Worm (Caenorhabditis elegans) whole organism, L2 larva: ENCODE measurements around the gene spl-3.

Source experiments
- C34F6.9 ChIP-seq: fragments of 150-350 bp; optimal IDR thresholded peaks from 2 replicates; lab custom pipeline; 2014; ENCODE audit warnings: missing biosample characterization, missing genetic modification characterization
- F13H6.1 ChIP-seq: sonication (generic microtip); optimal IDR thresholded peaks from 2 replicates; lab custom pipeline; 2016; ENCODE audit warnings: missing genetic modification characterization, missing compliant biosample characterization
- R02D3.7 ChIP-seq: fragments of 150-350 bp; optimal IDR thresholded peaks from 2 replicates; lab custom pipeline; 2014; ENCODE audit warnings: missing biosample characterization, missing genetic modification characterization
- Y55F3AM.14 ChIP-seq: fragments of 200-800 bp; sonication (Bioruptor generic); optimal IDR thresholded peaks from 2 replicates; lab custom pipeline; 2018; ENCODE audit warnings: mild to moderate bottlenecking, missing genetic modification characterization, missing compliant biosample characterization
- alr-1 ChIP-seq: fragments of 150-350 bp; optimal IDR thresholded peaks from 2 replicates; lab custom pipeline; 2014; ENCODE audit warnings: missing biosample characterization, missing genetic modification characterization
- aly-2 ChIP-seq: fragments of 150-350 bp; optimal IDR thresholded peaks from 2 replicates; lab custom pipeline; 2014; ENCODE audit warnings: missing biosample characterization, missing genetic modification characterization
- blmp-1 ChIP-seq: sonication (generic microtip); optimal IDR thresholded peaks from 2 replicates; lab custom pipeline; 2017; ENCODE audit warnings: missing genetic modification characterization, mild to moderate bottlenecking, missing compliant biosample characterization, antibody characterized with exemption, moderate library complexity; ENCODE audit not compliant: insufficient read depth
- ceh-16 ChIP-seq: fragments of 150-350 bp; optimal IDR thresholded peaks from 2 replicates; lab custom pipeline; 2014; ENCODE audit warnings: missing biosample characterization, missing genetic modification characterization
- crh-2 ChIP-seq: sonication (generic microtip); optimal IDR thresholded peaks from 2 replicates; lab custom pipeline; 2017; ENCODE audit warnings: missing biosample characterization, missing genetic modification characterization
- dmd-4 ChIP-seq: sonication (generic microtip); optimal IDR thresholded peaks from 2 replicates; lab custom pipeline; 2017; ENCODE audit warnings: missing biosample characterization, missing genetic modification characterization
- egl-27 ChIP-seq: sonication (generic microtip); optimal IDR thresholded peaks from 3 replicates; lab custom pipeline; 2017; ENCODE audit warnings: missing biosample characterization, missing genetic modification reagents, missing genetic modification characterization
- elt-1 ChIP-seq: fragments of 150-350 bp; optimal IDR thresholded peaks from 2 replicates; lab custom pipeline; 2014; ENCODE audit warnings: missing biosample characterization, missing genetic modification characterization
- elt-3 ChIP-seq: sonication (generic microtip); optimal IDR thresholded peaks from 2 replicates; lab custom pipeline; 2017; ENCODE audit warnings: missing biosample characterization, missing genetic modification characterization
- fos-1 ChIP-seq: fragments of 150-350 bp; optimal IDR thresholded peaks from 2 replicates; lab custom pipeline; 2014; ENCODE audit warnings: missing biosample characterization, missing genetic modification characterization
- gmeb-1 ChIP-seq: fragments of 150-350 bp; optimal IDR thresholded peaks from 2 replicates; lab custom pipeline; 2014; ENCODE audit warnings: missing biosample characterization, missing genetic modification characterization
- lin-11 ChIP-seq: fragments of 150-350 bp; sonication (generic microtip); optimal IDR thresholded peaks from 2 replicates; lab custom pipeline; 2014; ENCODE audit warnings: missing biosample characterization, missing genetic modification characterization, inconsistent platforms, mixed read lengths
- lin-13 ChIP-seq: fragments of 150-350 bp; optimal IDR thresholded peaks from 2 replicates; lab custom pipeline; 2014; ENCODE audit warnings: missing biosample characterization, missing genetic modification reagents, missing genetic modification characterization
- mab-5 ChIP-seq: fragments of 150-350 bp; optimal IDR thresholded peaks from 2 replicates; lab custom pipeline; 2014; ENCODE audit warnings: missing biosample characterization, missing genetic modification characterization
- nhr-10 ChIP-seq: sonication (generic microtip); optimal IDR thresholded peaks from 2 replicates; lab custom pipeline; 2017; ENCODE audit warnings: missing biosample characterization, missing genetic modification characterization
- nhr-11 ChIP-seq: fragments of 150-350 bp; optimal IDR thresholded peaks from 2 replicates; lab custom pipeline; 2014; ENCODE audit warnings: missing biosample characterization, missing genetic modification characterization
- nhr-237 ChIP-seq: fragments of 150-350 bp; optimal IDR thresholded peaks from 2 replicates; lab custom pipeline; 2014; ENCODE audit warnings: missing biosample characterization, missing genetic modification characterization
- nhr-25 ChIP-seq: fragments of 150-350 bp; sonication (generic microtip); optimal IDR thresholded peaks from 3 replicates; lab custom pipeline; 2014; ENCODE audit warnings: missing biosample characterization, missing genetic modification characterization
- nhr-6 ChIP-seq: fragments of 150-350 bp; optimal IDR thresholded peaks from 2 replicates; lab custom pipeline; 2014; ENCODE audit warnings: missing biosample characterization, missing genetic modification characterization
- nhr-77 ChIP-seq: fragments of 150-350 bp; optimal IDR thresholded peaks from 2 replicates; lab custom pipeline; 2014; ENCODE audit warnings: missing biosample characterization, missing genetic modification characterization
- sem-4 ChIP-seq: fragments of 150-350 bp; optimal IDR thresholded peaks from 2 replicates; lab custom pipeline; 2014; ENCODE audit warnings: missing biosample characterization, missing genetic modification reagents, missing genetic modification characterization
- skn-1 ChIP-seq: sonication (generic microtip); optimal IDR thresholded peaks from 2 replicates; lab custom pipeline; 2017; ENCODE audit warnings: missing biosample characterization, missing genetic modification characterization
- sma-9 ChIP-seq, 2 experiments: fragments of 150-350 bp in 1 of 2; sonication (generic microtip) in 1 of 2; optimal IDR thresholded peaks; 2 replicates each; lab custom pipeline; 2014 to 2016; ENCODE audit warnings: missing genetic modification characterization in 2 of 2, mild to moderate bottlenecking in 1 of 2, missing biosample characterization in 1 of 2, missing compliant biosample characterization in 1 of 2, missing genetic modification reagents in 1 of 2, moderate library complexity in 1 of 2
- snpc-4 ChIP-seq: fragments of 150-350 bp; optimal IDR thresholded peaks from 2 replicates; lab custom pipeline; 2014; ENCODE audit warnings: missing biosample characterization, missing genetic modification characterization
- unc-39 ChIP-seq: fragments of 150-350 bp; optimal IDR thresholded peaks from 2 replicates; lab custom pipeline; 2014; ENCODE audit warnings: missing biosample characterization, missing genetic modification characterization
- unc-62 ChIP-seq: fragments of 150-350 bp; optimal IDR thresholded peaks from 2 replicates; lab custom pipeline; 2014; ENCODE audit warnings: missing biosample characterization, missing genetic modification reagents, missing genetic modification characterization
- ztf-1 ChIP-seq: fragments of 200-800 bp; sonication (Bioruptor generic); conservative IDR thresholded peaks from 2 replicates; pipeline ENCODE4 v1.3.6; 2022; ENCODE audit warnings: missing genetic modification characterization, missing compliant biosample characterization
- ztf-11 ChIP-seq: sonication (generic microtip); optimal IDR thresholded peaks from 2 replicates; lab custom pipeline; 2017; ENCODE audit warnings: missing biosample characterization, missing genetic modification characterization

The spl-3 gene

DNA sequence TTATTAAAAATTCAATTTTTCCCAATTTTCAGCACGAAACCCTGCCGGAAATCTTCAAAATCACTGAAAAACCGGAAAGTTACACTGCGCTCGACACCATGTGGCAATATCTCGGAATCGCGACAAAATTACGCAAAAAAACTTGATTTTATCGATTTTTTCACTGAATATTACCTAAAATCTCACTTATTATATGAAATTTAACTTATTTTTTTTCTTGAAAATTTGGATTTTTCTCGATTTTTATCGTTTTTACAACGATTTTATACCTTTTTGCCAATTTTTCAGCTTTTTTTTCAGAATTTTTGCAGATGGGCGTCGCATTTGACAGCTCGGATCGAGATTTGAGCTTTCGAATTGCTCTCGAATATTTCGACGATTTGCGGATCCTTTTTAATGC lies at the start of gene spl-3:
Gene spl-3, plus strand, starts transcription at position 301 of the 400 bp plus-strand sequence.
- TF ChIP-seq elt-3 (tag; lab: Kevin White, UChicago) = no peak

DNA sequence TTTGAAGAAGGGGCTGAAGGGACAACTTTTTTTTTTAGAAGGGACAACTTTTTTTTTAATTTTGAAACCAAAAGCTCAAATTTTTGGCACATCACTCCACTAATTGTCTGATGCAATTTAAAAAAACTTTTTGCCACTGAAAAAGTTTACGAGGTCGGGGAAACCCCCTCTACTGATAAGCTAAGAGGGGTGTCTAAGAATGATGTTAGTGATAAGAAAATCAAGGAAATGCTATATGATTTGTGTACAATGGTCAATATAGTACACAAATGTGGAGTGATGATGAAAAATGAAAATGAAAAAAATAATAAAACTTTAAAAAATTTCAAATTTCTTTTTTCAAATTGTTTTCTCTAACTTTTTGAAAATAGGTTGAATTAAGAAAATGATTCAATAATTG lies 45.3 kb upstream of the spl-3 start:
- TF ChIP-seq crh-2 (tag; lab: Kevin White, UChicago) = peak; percentile 18
- TF ChIP-seq alr-1 (tag; lab: Kevin White, UChicago) = no peak
- TF ChIP-seq F13H6.1 (tag; lab: Kevin White, UChicago) = peak; percentile 6
- TF ChIP-seq lin-11 (tag; lab: Kevin White, UChicago) = no peak
- TF ChIP-seq blmp-1 (tag; lab: Kevin White, UChicago) = no peak
- TF ChIP-seq Y55F3AM.14 (GFP tag; lab: Kevin White, UChicago) = no peak
- TF ChIP-seq mab-5 (tag; lab: Kevin White, UChicago) = no peak
- no peak for TF ChIP-seq snpc-4
- TF ChIP-seq nhr-11 (tag; lab: Kevin White, UChicago) = no peak
- no peak for TF ChIP-seq C34F6.9
- no peak for TF ChIP-seq ztf-11 (tag; lab: Kevin White, UChicago)
- TF ChIP-seq ceh-16 (tag; lab: Kevin White, UChicago) = no peak
- TF ChIP-seq skn-1 (tag; lab: Kevin White, UChicago) = no peak
- peak; percentile 79 for TF ChIP-seq fos-1 (tag; lab: Kevin White, UChicago)
- TF ChIP-seq R02D3.7 (tag; lab: Kevin White, UChicago) = no peak
- TF ChIP-seq lin-13 (GFP tag; lab: Kevin White, UChicago) = no peak
- peak; percentile 79 for TF ChIP-seq sma-9 (GFP tag; optimal IDR thresholded peaks at IDR 0.05; lab: Kevin White, UChicago)
- no peak for TF ChIP-seq sma-9 (tag; optimal IDR thresholded peaks at IDR 0.05; lab: Kevin White, UChicago)
- no peak for TF ChIP-seq dmd-4 (tag; lab: Kevin White, UChicago)
- TF ChIP-seq gmeb-1 (tag; lab: Kevin White, UChicago) = no peak
- no peak for TF ChIP-seq sem-4 (tag; lab: Kevin White, UChicago)

- TF ChIP-seq fos-1 (tag; lab: Kevin White, UChicago) = peak; percentile 62
- no peak for TF ChIP-seq unc-62 (GFP tag; lab: Kevin White, UChicago)
- TF ChIP-seq sma-9 (GFP tag; optimal IDR thresholded peaks at IDR 0.05; lab: Kevin White, UChicago) = peak; percentile 56
- no peak for TF ChIP-seq sma-9 (tag; optimal IDR thresholded peaks at IDR 0.05; lab: Kevin White, UChicago)
- TF ChIP-seq unc-39 (tag; lab: Kevin White, UChicago) = no peak
- no peak for TF ChIP-seq ztf-11 (tag; lab: Kevin White, UChicago)
- no peak for TF ChIP-seq elt-1 (tag; lab: Kevin White, UChicago)
- no peak for TF ChIP-seq C34F6.9
- TF ChIP-seq nhr-10 = no peak
- no peak for TF ChIP-seq nhr-6
- TF ChIP-seq nhr-237 (tag; lab: Kevin White, UChicago) = no peak
Measured at ce11 chrIV:1148425-1149151, 44.3 kb upstream of the spl-3 start.

ce11 chrIV:1155206-1155605 lies 37.7 kb upstream of the spl-3 start:
- TF ChIP-seq nhr-77 (tag; lab: Kevin White, UChicago) (no peak), ztf-1 (GFP tag; lab: Robert Waterston, UW) (no peak), egl-27 (tag; lab: Kevin White, UChicago) (no peak), sma-9 (GFP tag; optimal IDR thresholded peaks at IDR 0.05; lab: Kevin White, UChicago) (no peak), sma-9 (tag; optimal IDR thresholded peaks at IDR 0.05; lab: Kevin White, UChicago) (no peak), gmeb-1 (tag; lab: Kevin White, UChicago) (no peak), nhr-25 (tag; lab: Kevin White, UChicago) (peak; percentile 38), dmd-4 (tag; lab: Kevin White, UChicago) (no peak), alr-1 (tag; lab: Kevin White, UChicago) (no peak), nhr-10 (no peak)

- no peak for TF ChIP-seq ceh-16 (tag; lab: Kevin White, UChicago)
- no peak for TF ChIP-seq skn-1 (tag; lab: Kevin White, UChicago)
- no peak for TF ChIP-seq nhr-77 (tag; lab: Kevin White, UChicago)
- no peak for TF ChIP-seq egl-27 (tag; lab: Kevin White, UChicago)
- no peak for TF ChIP-seq blmp-1 (tag; lab: Kevin White, UChicago)
- TF ChIP-seq mab-5 (tag; lab: Kevin White, UChicago) = no peak
- no peak for TF ChIP-seq aly-2 (tag; lab: Kevin White, UChicago)
- no peak for TF ChIP-seq F13H6.1 (tag; lab: Kevin White, UChicago)
- TF ChIP-seq gmeb-1 (tag; lab: Kevin White, UChicago) = no peak
- no peak for TF ChIP-seq crh-2 (tag; lab: Kevin White, UChicago)
Measured at ce11 chrIV:1157928-1158327, 34.9 kb upstream of the spl-3 start, which contains the start of gene C50A2.3. C50A2.3 (minus strand) TSS chrIV:1158028.
